Fruit fly (Drosophila melanogaster) whole organism, embryonic: ENCODE data around the gene CG8641.

Source experiments
- Atf6 ChIP-seq: fragments of 200-800 bp; sonication (Bioruptor generic); IDR thresholded peaks from 2 replicates; pipeline ENCODE4 v1.3.6; 2022; ENCODE audit warnings: missing biosample characterization, missing genetic modification characterization
- B-H2 ChIP-seq: fragments of 200-800 bp; sonication (Bioruptor generic); optimal IDR thresholded peaks from 2 replicates; lab custom pipeline; 2018; ENCODE audit warnings: missing biosample characterization, mild to moderate bottlenecking, missing genetic modification characterization
- CG10543 ChIP-seq: fragments of 200-800 bp; sonication (Bioruptor generic); optimal IDR thresholded peaks from 3 replicates; lab custom pipeline; 2017; ENCODE audit warnings: missing biosample characterization, mild to moderate bottlenecking, missing genetic modification characterization, moderate library complexity
- CG10565 ChIP-seq: fragments of 200-800 bp; sonication (Bioruptor generic); optimal IDR thresholded peaks from 3 replicates; lab custom pipeline; 2016; ENCODE audit warnings: missing biosample characterization, mild to moderate bottlenecking, missing genetic modification characterization
- CG11398 ChIP-seq: fragments of 200-800 bp; sonication (Bioruptor generic); optimal IDR thresholded peaks from 2 replicates; lab custom pipeline; 2016; ENCODE audit warnings: missing biosample characterization, missing genetic modification characterization
- CG11456 ChIP-seq: fragments of 200-800 bp; sonication (Bioruptor generic); IDR thresholded peaks from 3 replicates; pipeline ENCODE4 v1.3.6; 2022; ENCODE audit warnings: missing biosample characterization, missing genetic modification characterization
- CG12155 ChIP-seq: fragments of 200-800 bp; sonication (Bioruptor generic); optimal IDR thresholded peaks from 3 replicates; lab custom pipeline; 2016; ENCODE audit warnings: missing biosample characterization, missing genetic modification characterization
- CG1233 ChIP-seq: fragments of 200-800 bp; sonication (Bioruptor generic); optimal IDR thresholded peaks from 4 replicates; lab custom pipeline; 2018; ENCODE audit warnings: missing biosample characterization, mild to moderate bottlenecking, missing genetic modification characterization
- CG13624 ChIP-seq: fragments of 200-800 bp; sonication (Bioruptor generic); optimal IDR thresholded peaks from 2 replicates; lab custom pipeline; 2016; ENCODE audit warnings: missing biosample characterization, missing genetic modification characterization
- CG13894 ChIP-seq: fragments of 200-800 bp; sonication (Bioruptor generic); optimal IDR thresholded peaks from 3 replicates; lab custom pipeline; 2018; ENCODE audit warnings: missing biosample characterization, mild to moderate bottlenecking, missing genetic modification characterization, moderate library complexity
- CG16863 ChIP-seq: fragments of 200-800 bp; sonication (Bioruptor generic); optimal IDR thresholded peaks from 3 replicates; lab custom pipeline; 2016; ENCODE audit warnings: missing biosample characterization, missing genetic modification characterization
- CG17612 ChIP-seq: fragments of 200-800 bp; sonication (Bioruptor generic); IDR thresholded peaks from 2 replicates; pipeline ENCODE4 v1.3.6; 2022; ENCODE audit warnings: missing biosample characterization, missing genetic modification characterization
- CG3163 ChIP-seq: fragments of 200-800 bp; sonication (Bioruptor generic); optimal IDR thresholded peaks from 3 replicates; lab custom pipeline; 2016; ENCODE audit warnings: missing biosample characterization, missing genetic modification characterization
- CG33213 ChIP-seq: fragments of 200-800 bp; sonication (Bioruptor generic); optimal IDR thresholded peaks from 3 replicates; lab custom pipeline; 2016; ENCODE audit warnings: missing biosample characterization, missing genetic modification characterization
- CG34224 ChIP-seq: fragments of 200-800 bp; sonication (Bioruptor generic); IDR thresholded peaks from 3 replicates; pipeline ENCODE4 v1.3.6; 2022; ENCODE audit warnings: missing biosample characterization, missing genetic modification characterization; ENCODE audit not compliant: partially characterized antibody
- CG3726 ChIP-seq: fragments of 200-800 bp; sonication (Bioruptor generic); IDR thresholded peaks from 3 replicates; pipeline ENCODE4, ENCODE4 v1.3.6; 2022; ENCODE audit warnings: missing biosample characterization, missing genetic modification characterization
- CG3995 ChIP-seq: fragments of 200-800 bp; sonication (Bioruptor generic); optimal IDR thresholded peaks from 3 replicates; lab custom pipeline; 2016; ENCODE audit warnings: missing biosample characterization, missing genetic modification characterization
- CG4404 ChIP-seq: fragments of 200-800 bp; sonication (Bioruptor generic); IDR thresholded peaks from 2 replicates; pipeline ENCODE4 v1.3.6; 2022; ENCODE audit warnings: missing biosample characterization, missing genetic modification characterization
- CG4617 ChIP-seq: fragments of 200-800 bp; sonication (Bioruptor generic); optimal IDR thresholded peaks from 3 replicates; lab custom pipeline; 2016; ENCODE audit warnings: missing biosample characterization, missing genetic modification characterization, borderline replicate concordance
- CG5953 ChIP-seq: fragments of 200-800 bp; sonication (Bioruptor generic); IDR thresholded peaks from 2 replicates; pipeline ENCODE4 v1.3.6; 2022; ENCODE audit warnings: missing biosample characterization, missing genetic modification characterization
- CG6689 ChIP-seq: fragments of 200-800 bp; sonication (Bioruptor generic); IDR thresholded peaks from 2 replicates; pipeline ENCODE4 v1.3.6; 2022; ENCODE audit warnings: missing biosample characterization, missing genetic modification characterization
- CG7928 ChIP-seq: fragments of 200-800 bp; sonication (Bioruptor generic); optimal IDR thresholded peaks from 2 replicates; lab custom pipeline; 2017; ENCODE audit warnings: missing biosample characterization, mild to moderate bottlenecking, missing genetic modification characterization
- CG9797 ChIP-seq: fragments of 200-800 bp; sonication (Bioruptor generic); optimal IDR thresholded peaks from 3 replicates; lab custom pipeline; 2018; ENCODE audit warnings: missing biosample characterization, mild to moderate bottlenecking, missing genetic modification characterization
- E2f1 ChIP-seq: fragments of 200-800 bp; sonication (Bioruptor generic); IDR thresholded peaks from 2 replicates; pipeline ENCODE4 v1.3.6; 2022; ENCODE audit warnings: missing biosample characterization, missing genetic modification characterization
- ERR ChIP-seq: fragments of 200-800 bp; sonication (Bioruptor generic); optimal IDR thresholded peaks from 2 replicates; lab custom pipeline; 2016; ENCODE audit warnings: missing biosample characterization, missing genetic modification characterization
- HLHmδ ChIP-seq: fragments of 200-800 bp; sonication (Bioruptor generic); optimal IDR thresholded peaks from 2 replicates; lab custom pipeline; 2018; ENCODE audit warnings: missing biosample characterization, mild to moderate bottlenecking, missing genetic modification characterization, moderate library complexity
- Hand ChIP-seq: fragments of 200-800 bp; sonication (Bioruptor generic); optimal IDR thresholded peaks from 2 replicates; lab custom pipeline; 2017; ENCODE audit warnings: mild to moderate bottlenecking, missing biosample characterization, missing genetic modification reagents, missing genetic modification characterization
- MBD-R2 ChIP-seq: fragments of 200-800 bp; sonication (Bioruptor generic); IDR thresholded peaks from 2 replicates; pipeline ENCODE4 v1.3.6; 2022; ENCODE audit warnings: missing biosample characterization, missing genetic modification characterization
- MESR4 ChIP-seq: fragments of 200-800 bp; sonication (Bioruptor generic); optimal IDR thresholded peaks from 2 replicates; lab custom pipeline; 2018; ENCODE audit warnings: missing biosample characterization, mild to moderate bottlenecking, missing genetic modification characterization, moderate library complexity
- Mad ChIP-seq: fragments of 200-800 bp; sonication (Bioruptor generic); optimal IDR thresholded peaks from 2 replicates; lab custom pipeline; 2016; ENCODE audit warnings: missing biosample characterization, missing genetic modification characterization
- Sin3A ChIP-seq: fragments of >200 bp; optimal IDR thresholded peaks from 2 replicates; lab custom pipeline; 2018
- Taf1 ChIP-seq: fragments of 200-800 bp; sonication (Bioruptor generic); IDR thresholded peaks from 2 replicates; pipeline ENCODE4 v1.3.6; 2022; ENCODE audit warnings: missing biosample characterization, missing genetic modification characterization
- YL-1 ChIP-seq: fragments of 200-800 bp; sonication (Bioruptor generic); optimal IDR thresholded peaks from 3 replicates; lab custom pipeline; 2017; ENCODE audit warnings: missing biosample characterization, mild to moderate bottlenecking, missing genetic modification characterization
- abd-A ChIP-seq: fragments of 200-800 bp; sonication (Bioruptor generic); optimal IDR thresholded peaks from 3 replicates; lab custom pipeline; 2019; ENCODE audit warnings: missing biosample characterization, mild to moderate bottlenecking, missing genetic modification characterization, moderate library complexity
- chinmo ChIP-seq: fragments of 200-800 bp; sonication (Bioruptor generic); IDR thresholded peaks from 4 replicates; pipeline ENCODE4 v1.3.6; 2022; ENCODE audit warnings: missing biosample characterization, missing genetic modification characterization; ENCODE audit not compliant: partially characterized antibody
- chm ChIP-seq: fragments of 200-800 bp; sonication (Bioruptor generic); IDR thresholded peaks from 2 replicates; pipeline ENCODE4 v1.3.6; 2022; ENCODE audit warnings: missing biosample characterization, missing genetic modification characterization
- dysf ChIP-seq: fragments of 200-800 bp; sonication (Bioruptor generic); IDR thresholded peaks from 3 replicates; pipeline ENCODE4 v1.3.6; 2022; ENCODE audit warnings: missing biosample characterization, missing genetic modification characterization
- eve ChIP-seq, 2 experiments: fragments of >200 bp; optimal IDR thresholded peaks; 2 replicates each; lab custom pipeline; 2017; ENCODE audit warnings: missing biosample characterization in 2 of 2, missing genetic modification characterization in 2 of 2
- fd102C ChIP-seq: fragments of 200-800 bp; sonication (Bioruptor generic); optimal IDR thresholded peaks from 2 replicates; lab custom pipeline; 2018; ENCODE audit warnings: missing biosample characterization, mild to moderate bottlenecking, missing genetic modification characterization, moderate library complexity
- gcm2 ChIP-seq: fragments of 200-800 bp; sonication (Bioruptor generic); optimal IDR thresholded peaks from 2 replicates; lab custom pipeline; 2016; ENCODE audit warnings: missing biosample characterization, missing genetic modification characterization
- gfzf ChIP-seq: fragments of 200-800 bp; sonication (Bioruptor generic); optimal IDR thresholded peaks from 2 replicates; lab custom pipeline; 2016; ENCODE audit warnings: missing biosample characterization, mild to moderate bottlenecking, missing genetic modification characterization, moderate library complexity
- gro ChIP-seq: fragments of 200-800 bp; sonication (Bioruptor generic); optimal IDR thresholded peaks from 2 replicates; lab custom pipeline; 2016; ENCODE audit warnings: missing biosample characterization, missing genetic modification characterization
- jing ChIP-seq: fragments of 200-800 bp; sonication (Bioruptor generic); optimal IDR thresholded peaks from 2 replicates; lab custom pipeline; 2018; ENCODE audit warnings: missing biosample characterization, mild to moderate bottlenecking, missing genetic modification characterization
- ken ChIP-seq: fragments of 200-800 bp; sonication (Bioruptor generic); IDR thresholded peaks from 3 replicates; pipeline ENCODE4 v1.3.6; 2022; ENCODE audit warnings: missing biosample characterization, missing genetic modification characterization
- maf-S ChIP-seq: fragments of 200-800 bp; sonication (Bioruptor generic); optimal IDR thresholded peaks from 2 replicates; lab custom pipeline; 2016; ENCODE audit warnings: missing biosample characterization, missing genetic modification characterization
- psq ChIP-seq: fragments of 200-800 bp; sonication (Bioruptor generic); optimal IDR thresholded peaks from 2 replicates; lab custom pipeline; 2017; ENCODE audit warnings: missing biosample characterization, missing genetic modification characterization
- sd ChIP-seq: fragments of 200-800 bp; sonication (Bioruptor generic); optimal IDR thresholded peaks from 3 replicates; lab custom pipeline; 2018; ENCODE audit warnings: missing biosample characterization, mild to moderate bottlenecking, missing genetic modification characterization, moderate library complexity
- sim ChIP-seq: fragments of 200-800 bp; sonication (Bioruptor generic); IDR thresholded peaks from 2 replicates; pipeline ENCODE4 v1.3.6; 2022; ENCODE audit warnings: missing biosample characterization, missing genetic modification characterization
- slou ChIP-seq: fragments of 200-800 bp; sonication (Bioruptor generic); optimal IDR thresholded peaks from 3 replicates; lab custom pipeline; 2016; ENCODE audit warnings: missing biosample characterization, missing genetic modification characterization
- tin ChIP-seq: fragments of 200-800 bp; sonication (Bioruptor generic); optimal IDR thresholded peaks from 3 replicates; lab custom pipeline; 2016; ENCODE audit warnings: missing biosample characterization, missing genetic modification characterization
- twi ChIP-seq: fragments of 200-800 bp; optimal IDR thresholded peaks from 2 replicates; lab custom pipeline; 2019; ENCODE audit warnings: missing biosample characterization, mild to moderate bottlenecking, missing genetic modification characterization, moderate library complexity
- vvl ChIP-seq: fragments of 200-800 bp; sonication (Bioruptor generic); IDR thresholded peaks from 2 replicates; pipeline ENCODE4 v1.3.6; 2022; ENCODE audit warnings: missing biosample characterization, missing genetic modification characterization
- wdn ChIP-seq: fragments of 200-800 bp; sonication (Bioruptor generic); IDR thresholded peaks from 2 replicates; pipeline ENCODE4 v1.3.6; 2022; ENCODE audit warnings: missing biosample characterization, missing genetic modification characterization

The CG8641 gene

dm6 chr3L:7115944-7116343, 38.7 kb upstream of the CG8641 start:
- TF ChIP-seq CG16863 (GFP tag; lab: Kevin White, UChicago): no peak
- no peak for TF ChIP-seq Atf6 (GFP tag; lab: Robert Waterston, UW)
- TF ChIP-seq MESR4: no peak
- TF ChIP-seq CG12155 (GFP tag; lab: Kevin White, UChicago): no peak
- TF ChIP-seq eve (GFP tag; optimal IDR thresholded peaks at IDR 0.05; lab: Kevin White, UChicago): no peak
- no peak for TF ChIP-seq CG10565
- TF ChIP-seq CG11398 (GFP tag; lab: Kevin White, UChicago): no peak
- TF ChIP-seq CG33213 (GFP tag; lab: Kevin White, UChicago): no peak
- TF ChIP-seq Taf1 (GFP tag; lab: Robert Waterston, UW): no peak
- no peak for TF ChIP-seq maf-S (GFP tag; lab: Kevin White, UChicago)
- no peak for TF ChIP-seq slou (GFP tag; lab: Kevin White, UChicago)
- no peak for TF ChIP-seq CG3995
- TF ChIP-seq B-H2: peak; percentile 62
- TF ChIP-seq psq (GFP tag; lab: Kevin White, UChicago): no peak
- TF ChIP-seq HLHmδ (GFP tag; lab: Kevin White, UChicago): no peak
- TF ChIP-seq CG13894: peak; percentile 48
- no peak for TF ChIP-seq tin
- TF ChIP-seq gro (GFP tag; lab: Kevin White, UChicago): peak; percentile 79
- no peak for TF ChIP-seq CG9797 (GFP tag; lab: Kevin White, UChicago)
- TF ChIP-seq sd: peak; percentile 94
- no peak for TF ChIP-seq abd-A (tag; lab: Kevin White, UChicago)
- TF ChIP-seq CG7928 (GFP tag; lab: Kevin White, UChicago): no peak
- peak; percentile 5 for TF ChIP-seq CG10543
- no peak for TF ChIP-seq twi (tag; lab: Kevin White, UChicago)
- TF ChIP-seq dysf (GFP tag; lab: Robert Waterston, UW): no peak
- no peak for TF ChIP-seq fd102C
- TF ChIP-seq CG4404 (GFP tag; lab: Robert Waterston, UW): no peak
- TF ChIP-seq E2f1 (GFP tag; lab: Robert Waterston, UW): no peak
- TF ChIP-seq CG1233 (GFP tag; lab: Kevin White, UChicago): no peak
- no peak for TF ChIP-seq Sin3A
- peak; percentile 64 for TF ChIP-seq CG13624
- no peak for TF ChIP-seq wdn (GFP tag; lab: Robert Waterston, UW)
- TF ChIP-seq MBD-R2 (GFP tag; lab: Robert Waterston, UW): 0 out of 2 replicates have a peak, but pooled peaks have one; percentile 7
- no peak for TF ChIP-seq chm
- no peak for TF ChIP-seq gfzf (GFP tag; lab: Kevin White, UChicago)
- no peak for TF ChIP-seq Mad (GFP tag; lab: Kevin White, UChicago)
- no peak for TF ChIP-seq sim (GFP tag; lab: Robert Waterston, UW)
- TF ChIP-seq gcm2 (GFP tag; lab: Kevin White, UChicago): no peak
- TF ChIP-seq CG34224 (GFP tag; lab: Robert Waterston, UW): no peak
- TF ChIP-seq CG11456: no peak
- TF ChIP-seq ERR (GFP tag; lab: Kevin White, UChicago): no peak
- 0 out of 4 replicates have a peak, but pooled peaks have one; percentile 48 for TF ChIP-seq chinmo (GFP tag; lab: Robert Waterston, UW)
- no peak for TF ChIP-seq CG6689
- no peak for TF ChIP-seq CG3163 (GFP tag; lab: Kevin White, UChicago)
- no peak for TF ChIP-seq YL-1 (GFP tag; lab: Kevin White, UChicago)
- TF ChIP-seq CG3726 (GFP tag; lab: Robert Waterston, UW): no peak
- TF ChIP-seq vvl: 0 out of 2 replicates have a peak, but pooled peaks have one; percentile 39
- no peak for TF ChIP-seq ken
- no peak for TF ChIP-seq CG4617 (GFP tag; lab: Kevin White, UChicago)
- no peak for TF ChIP-seq jing (GFP tag; lab: Kevin White, UChicago)
- TF ChIP-seq Hand (GFP tag; lab: Kevin White, UChicago): no peak
- TF ChIP-seq CG5953: no peak
- no peak for TF ChIP-seq CG17612
